Comparison of ENCODE assay signal across 3 fruit fly cellular contexts in the genomic region with DNA sequence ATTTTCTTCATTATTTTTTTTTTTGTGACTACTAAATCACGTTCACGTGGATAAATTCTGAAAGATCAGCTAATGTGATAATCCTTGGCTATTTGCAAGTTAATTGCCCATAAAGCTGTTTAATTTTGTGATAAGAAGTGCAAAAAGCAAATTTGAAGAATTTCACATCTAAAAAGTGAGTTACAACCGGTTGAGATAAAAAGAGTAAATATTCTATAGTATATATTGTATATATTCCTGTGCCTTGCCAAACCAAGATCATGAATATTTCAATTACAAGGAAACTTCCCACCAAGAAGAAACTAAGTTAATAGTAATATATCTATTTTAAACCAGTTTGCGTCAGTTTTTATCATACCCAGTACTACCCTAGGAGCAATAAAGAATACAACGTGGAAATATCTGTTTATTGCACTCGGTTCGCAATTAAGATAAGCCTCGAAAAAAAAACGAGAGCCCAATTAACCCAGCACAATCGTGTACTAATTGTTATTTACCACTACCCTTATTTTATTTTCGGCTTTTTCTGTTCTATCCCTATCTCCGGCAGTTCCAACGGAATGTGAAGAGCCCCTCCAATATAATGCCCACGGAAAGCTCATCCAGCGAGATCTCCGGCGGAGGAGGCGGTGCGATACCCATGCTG.
TF ChIP-seq lines count a peak whose summit lies in the region.

No protein-coding gene starts in this region.

TF ChIP-seq in whole organism, adult, 20 proteins besides CTCF, POLR2A, EP300 and RAD21 (continued from another document):
- TF ChIP-seq Clk (GFP tag; optimal IDR thresholded peaks at IDR 0.05; lab: Kevin White, UChicago) (no peak), tj (GFP tag; optimal IDR thresholded peaks at IDR 0.05; lab: Kevin White, UChicago) (no peak), CG12768 (GFP tag; optimal IDR thresholded peaks at IDR 0.05; lab: Kevin White, UChicago) (peak; percentile 39), CG33017 (tag; optimal IDR thresholded peaks at IDR 0.05; lab: Kevin White, UChicago) (peak; percentile 80)

TF ChIP-seq in whole organism, embryonic, 481 proteins besides CTCF, POLR2A, EP300 and RAD21 (continued from another document and continues in another):
- TF ChIP-seq CG3281 (GFP tag; optimal IDR thresholded peaks at IDR 0.05; lab: Kevin White, UChicago) (peak; percentile 4), nmo (GFP tag; optimal IDR thresholded peaks at IDR 0.05; lab: Kevin White, UChicago) (peak; percentile 17), Deaf1 (tag; optimal IDR thresholded peaks at IDR 0.05; lab: Kevin White, UChicago) (peak; percentile 3), CG17328 (GFP tag; IDR thresholded peaks at IDR 0.05; lab: Robert Waterston, UW) (no peak), ind (GFP tag; optimal IDR thresholded peaks at IDR 0.05; lab: Kevin White, UChicago) (peak; percentile 3), CG13775 (GFP tag; optimal IDR thresholded peaks at IDR 0.05; lab: Kevin White, UChicago) (peak; percentile 52), sd (tag; optimal IDR thresholded peaks at IDR 0.05; lab: Kevin White, UChicago) (peak; percentile 67), CG12659 (GFP tag; optimal IDR thresholded peaks at IDR 0.05; lab: Kevin White, UChicago) (peak; percentile 31), CG12769 (tag; optimal IDR thresholded peaks at IDR 0.05; lab: Kevin White, UChicago) (peak; percentile 14), CG12071 (GFP tag; optimal IDR thresholded peaks at IDR 0.05; lab: Kevin White, UChicago) (peak; percentile 55), PHDP (tag; optimal IDR thresholded peaks at IDR 0.05; lab: Kevin White, UChicago) (peak; percentile 15), row (GFP tag; IDR thresholded peaks at IDR 0.05; lab: Robert Waterston, UW) (peak; percentile 33; the same call in 1 of the 3 replicates), pnt (GFP tag; optimal IDR thresholded peaks at IDR 0.05; lab: Kevin White, UChicago) (no peak), CG13894 (tag; optimal IDR thresholded peaks at IDR 0.05; lab: Kevin White, UChicago) (peak; percentile 61), Hr51 (GFP tag; optimal IDR thresholded peaks at IDR 0.05; lab: Kevin White, UChicago) (peak in 1 of 2 experiments; percentile 23), CG15269 (tag; optimal IDR thresholded peaks at IDR 0.05; lab: Kevin White, UChicago) (peak; percentile 39), grau (tag; optimal IDR thresholded peaks at IDR 0.05; lab: Kevin White, UChicago) (peak; percentile 34), vvl (GFP tag; IDR thresholded peaks at IDR 0.05; lab: Robert Waterston, UW) (no peak), Awh (GFP tag; IDR thresholded peaks at IDR 0.05; lab: Robert Waterston, UW) (peak; percentile 18; the same call in 1 of the 2 replicates), CG18262 (tag; optimal IDR thresholded peaks at IDR 0.05; lab: Kevin White, UChicago) (peak; percentile 36), chinmo (GFP tag; IDR thresholded peaks at IDR 0.05; lab: Robert Waterston, UW; ENCODE audit: partially characterized antibody) (0 out of 4 replicates have a peak, but pooled peaks have one; percentile 39), Hand (GFP tag; optimal IDR thresholded peaks at IDR 0.05; lab: Kevin White, UChicago) (peak; percentile 16), CG11456 (GFP tag; IDR thresholded peaks at IDR 0.05; lab: Robert Waterston, UW) (0 out of 3 replicates have a peak, but pooled peaks have one; percentile 25), CG11504 (tag; optimal IDR thresholded peaks at IDR 0.05; lab: Kevin White, UChicago) (peak; percentile 38), CG4820 (GFP tag; optimal IDR thresholded peaks at IDR 0.05; lab: Kevin White, UChicago) (no peak), MTF-1 (GFP tag; optimal IDR thresholded peaks at IDR 0.05; lab: Kevin White, UChicago; ENCODE audit: borderline replicate concordance) (peak; percentile 18), sqz (GFP tag; optimal IDR thresholded peaks at IDR 0.05; lab: Kevin White, UChicago) (peak; percentile 69), lab (GFP tag; optimal IDR thresholded peaks at IDR 0.05; lab: Kevin White, UChicago) (peak; percentile 15), CG13296 (GFP tag; optimal IDR thresholded peaks at IDR 0.05; lab: Kevin White, UChicago) (peak; percentile 27), Hey (tag; optimal IDR thresholded peaks at IDR 0.05; lab: Kevin White, UChicago) (peak; percentile 58), unpg (GFP tag; optimal IDR thresholded peaks at IDR 0.05; lab: Kevin White, UChicago) (peak; percentile 18), CG9727 (GFP tag; optimal IDR thresholded peaks at IDR 0.05; lab: Kevin White, UChicago) (peak; percentile 39), CG12104 (GFP tag; optimal IDR thresholded peaks at IDR 0.05; lab: Kevin White, UChicago) (peak; percentile 45), CG7556 (GFP tag; optimal IDR thresholded peaks at IDR 0.05; lab: Kevin White, UChicago) (peak; percentile 48), caup (GFP tag; optimal IDR thresholded peaks at IDR 0.05; lab: Kevin White, UChicago; ENCODE audit: severe bottlenecking) (peak; percentile 9), cato (GFP tag; optimal IDR thresholded peaks at IDR 0.05; lab: Kevin White, UChicago; ENCODE audit: borderline replicate concordance) (peak; percentile 12), gem (tag; optimal IDR thresholded peaks at IDR 0.05; lab: Kevin White, UChicago) (peak; percentile 50), CoRest (tag; optimal IDR thresholded peaks at IDR 0.05; lab: Kevin White, UChicago) (peak; percentile 22), CG10209 (GFP tag; optimal IDR thresholded peaks at IDR 0.05; lab: Kevin White, UChicago) (peak; percentile 21), bcd (GFP tag; optimal IDR thresholded peaks at IDR 0.05; lab: Kevin White, UChicago) (peak; percentile 15), lmd (GFP tag; IDR thresholded peaks at IDR 0.05; lab: Robert Waterston, UW) (no peak), CG9437 (GFP tag; optimal IDR thresholded peaks at IDR 0.05; lab: Kevin White, UChicago) (peak; percentile 63), kah (GFP tag; optimal IDR thresholded peaks at IDR 0.05; lab: Kevin White, UChicago) (no peak), CG8290 (GFP tag; optimal IDR thresholded peaks at IDR 0.05; lab: Kevin White, UChicago) (no peak), CG8290 (tag; optimal IDR thresholded peaks at IDR 0.05; lab: Kevin White, UChicago) (peak in 1 of 2 experiments; percentile 20), GATAe (GFP tag; conservative IDR thresholded peaks at IDR 0.05; lab: Robert Waterston, UW) (peak; percentile 22; the same call in 1 of the 2 replicates), tio (GFP tag; optimal IDR thresholded peaks at IDR 0.05; lab: Kevin White, UChicago) (peak; percentile 44), CG6791 (GFP tag; IDR thresholded peaks at IDR 0.05; lab: Robert Waterston, UW; ENCODE audit: partially characterized antibody) (no peak), insv (GFP tag; optimal IDR thresholded peaks at IDR 0.05; lab: Kevin White, UChicago) (no peak), mirr (GFP tag; optimal IDR thresholded peaks at IDR 0.05; lab: Kevin White, UChicago) (peak; percentile 82), Med (GFP tag; lab: Kevin White, UChicago) (peak; percentile 71), exex (tag; optimal IDR thresholded peaks at IDR 0.05; lab: Kevin White, UChicago) (peak; percentile 97), CG17568 (GFP tag; optimal IDR thresholded peaks at IDR 0.05; lab: Kevin White, UChicago) (no peak), Vsx1 (GFP tag; optimal IDR thresholded peaks at IDR 0.05; lab: Kevin White, UChicago) (peak; percentile 44), Hr3 (GFP tag; optimal IDR thresholded peaks at IDR 0.05; lab: Kevin White, UChicago) (no peak), jigr1 (GFP tag; IDR thresholded peaks at IDR 0.05; lab: Robert Waterston, UW) (no peak), Mad (GFP tag; optimal IDR thresholded peaks at IDR 0.05; lab: Kevin White, UChicago) (no peak), ewg (GFP tag; optimal IDR thresholded peaks at IDR 0.05; lab: Kevin White, UChicago) (no peak)

TF ChIP-seq in whole organism, prepupa, 60 proteins besides CTCF, POLR2A, EP300 and RAD21 (continued from another document):
- TF ChIP-seq Eip78C (GFP tag; lab: Kevin White, UChicago) (peak; percentile 80), Eip75B (GFP tag; optimal IDR thresholded peaks at IDR 0.05; lab: Kevin White, UChicago) (no peak), spab (GFP tag; optimal IDR thresholded peaks at IDR 0.05; lab: Kevin White, UChicago) (no peak), eg (GFP tag; IDR thresholded peaks at IDR 0.05; lab: Robert Waterston, UW) (no peak), Hr39 (GFP tag; optimal IDR thresholded peaks at IDR 0.05; lab: Kevin White, UChicago) (no peak), svp (GFP tag; lab: Kevin White, UChicago) (peak; percentile 71), CG15336 (GFP tag; IDR thresholded peaks at IDR 0.05; lab: Robert Waterston, UW) (no peak), CG6792 (GFP tag; optimal IDR thresholded peaks at IDR 0.05; lab: Kevin White, UChicago) (no peak), CG6276 (GFP tag; optimal IDR thresholded peaks at IDR 0.05; lab: Kevin White, UChicago) (no peak), Sox15 (GFP tag; optimal IDR thresholded peaks at IDR 0.05; lab: Kevin White, UChicago) (no peak), acj6 (GFP tag; optimal IDR thresholded peaks at IDR 0.05; lab: Kevin White, UChicago) (peak; percentile 21), CG31627 (GFP tag; optimal IDR thresholded peaks at IDR 0.05; lab: Kevin White, UChicago) (no peak), Sox102F (GFP tag; optimal IDR thresholded peaks at IDR 0.05; lab: Kevin White, UChicago) (no peak), Smox (GFP tag; optimal IDR thresholded peaks at IDR 0.05; lab: Kevin White, UChicago) (peak; percentile 10), CG6808 (GFP tag; optimal IDR thresholded peaks at IDR 0.05; lab: Kevin White, UChicago) (no peak), dac (GFP tag; optimal IDR thresholded peaks at IDR 0.05; lab: Kevin White, UChicago) (no peak), CG6163 (GFP tag; IDR thresholded peaks at IDR 0.05; lab: Robert Waterston, UW) (no peak), CG7368 (GFP tag; optimal IDR thresholded peaks at IDR 0.05; lab: Kevin White, UChicago) (no peak), CG8319 (GFP tag; optimal IDR thresholded peaks at IDR 0.05; lab: Kevin White, UChicago) (no peak), Eip93F (GFP tag; optimal IDR thresholded peaks at IDR 0.05; lab: Kevin White, UChicago) (no peak), ss (GFP tag; optimal IDR thresholded peaks at IDR 0.05; lab: Kevin White, UChicago) (no peak), fd59A (GFP tag; optimal IDR thresholded peaks at IDR 0.05; lab: Kevin White, UChicago) (no peak), fd85E (GFP tag; optimal IDR thresholded peaks at IDR 0.05; lab: Kevin White, UChicago) (no peak), Hr38 (GFP tag; optimal IDR thresholded peaks at IDR 0.05; lab: Kevin White, UChicago) (no peak), Ets21C (GFP tag; optimal IDR thresholded peaks at IDR 0.05; lab: Kevin White, UChicago) (no peak), CG4318 (GFP tag; optimal IDR thresholded peaks at IDR 0.05; lab: Kevin White, UChicago) (no peak), Ets96B (tag; optimal IDR thresholded peaks at IDR 0.05; lab: Kevin White, UChicago) (no peak), CG9139 (GFP tag; optimal IDR thresholded peaks at IDR 0.05; lab: Kevin White, UChicago) (no peak), fkh (GFP tag; optimal IDR thresholded peaks at IDR 0.05; lab: Kevin White, UChicago) (no peak), vri (GFP tag; optimal IDR thresholded peaks at IDR 0.05; lab: Kevin White, UChicago) (peak; percentile 14), CG34406 (GFP tag; optimal IDR thresholded peaks at IDR 0.05; lab: Kevin White, UChicago) (peak; percentile 43), Gug (GFP tag; IDR thresholded peaks at IDR 0.05; lab: Robert Waterston, UW) (no peak), Lpt (GFP tag; optimal IDR thresholded peaks at IDR 0.05; lab: Kevin White, UChicago) (no peak), Blimp-1 (GFP tag; optimal IDR thresholded peaks at IDR 0.05; lab: Kevin White, UChicago) (no peak), CG32006 (GFP tag; optimal IDR thresholded peaks at IDR 0.05; lab: Kevin White, UChicago) (peak; percentile 29), cyc (GFP tag; optimal IDR thresholded peaks at IDR 0.05; lab: Kevin White, UChicago) (no peak), Hr4 (GFP tag; optimal IDR thresholded peaks at IDR 0.05; lab: Kevin White, UChicago) (no peak), CG16779 (tag; optimal IDR thresholded peaks at IDR 0.05; lab: Kevin White, UChicago) (no peak), esn (GFP tag; optimal IDR thresholded peaks at IDR 0.05; lab: Kevin White, UChicago) (peak; percentile 38), CG11294 (GFP tag; IDR thresholded peaks at IDR 0.05; lab: Robert Waterston, UW) (no peak), pdm3 (GFP tag; optimal IDR thresholded peaks at IDR 0.05; lab: Kevin White, UChicago) (peak; percentile 2), CG11762 (GFP tag; optimal IDR thresholded peaks at IDR 0.05; lab: Kevin White, UChicago; ENCODE audit: insufficient read depth) (no peak), achi (GFP tag; optimal IDR thresholded peaks at IDR 0.05; lab: Kevin White, UChicago) (no peak)
TF ChIP-seq in whole organism, prepupa: peak in this region for 13.
